Worm (Caenorhabditis elegans) whole organism, mixed stage, embryonic: ENCODE measurements around the gene pitr-5.

Experiments
- cnd-1 ChIP-seq: fragments of 200-800 bp; sonication (Bioruptor generic); optimal IDR thresholded peaks from 2 replicates; lab custom pipeline; 2018; ENCODE audit warnings: mild to moderate bottlenecking, missing genetic modification characterization, missing compliant biosample characterization
- elt-3 ChIP-seq: fragments of 150-350 bp; optimal IDR thresholded peaks from 2 replicates; lab custom pipeline; 2014; ENCODE audit warnings: missing biosample characterization, missing genetic modification characterization
- hlh-1 ChIP-seq: fragments of 150-350 bp; optimal IDR thresholded peaks from 2 replicates; lab custom pipeline; 2014; ENCODE audit warnings: missing biosample characterization, missing genetic modification reagents, missing genetic modification characterization
- lin-13 ChIP-seq: fragments of 150-350 bp; optimal IDR thresholded peaks from 2 replicates; lab custom pipeline; 2014; ENCODE audit warnings: missing biosample characterization, missing genetic modification characterization
- lsy-2 ChIP-seq: fragments of 150-350 bp; optimal IDR thresholded peaks from 2 replicates; lab custom pipeline; 2014; ENCODE audit warnings: missing biosample characterization, missing genetic modification characterization
- mab-5 ChIP-seq: fragments of 150-350 bp; optimal IDR thresholded peaks from 2 replicates; lab custom pipeline; 2014; ENCODE audit warnings: missing biosample characterization, missing genetic modification characterization
- nhr-12 ChIP-seq: fragments of 150-350 bp; optimal IDR thresholded peaks from 2 replicates; lab custom pipeline; 2014; ENCODE audit warnings: missing biosample characterization, missing genetic modification characterization
- pha-4 ChIP-seq: fragments of 150-350 bp; optimal IDR thresholded peaks from 2 replicates; lab custom pipeline; 2018; ENCODE audit warnings: missing biosample characterization, missing genetic modification reagents, missing genetic modification characterization
- unc-39 ChIP-seq: fragments of 150-350 bp; optimal IDR thresholded peaks from 2 replicates; lab custom pipeline; 2014; ENCODE audit warnings: missing biosample characterization, missing genetic modification characterization
- unc-62 ChIP-seq: fragments of 150-350 bp; optimal IDR thresholded peaks from 2 replicates; lab custom pipeline; 2014; ENCODE audit warnings: missing biosample characterization, missing genetic modification reagents, missing genetic modification characterization

DNA sequence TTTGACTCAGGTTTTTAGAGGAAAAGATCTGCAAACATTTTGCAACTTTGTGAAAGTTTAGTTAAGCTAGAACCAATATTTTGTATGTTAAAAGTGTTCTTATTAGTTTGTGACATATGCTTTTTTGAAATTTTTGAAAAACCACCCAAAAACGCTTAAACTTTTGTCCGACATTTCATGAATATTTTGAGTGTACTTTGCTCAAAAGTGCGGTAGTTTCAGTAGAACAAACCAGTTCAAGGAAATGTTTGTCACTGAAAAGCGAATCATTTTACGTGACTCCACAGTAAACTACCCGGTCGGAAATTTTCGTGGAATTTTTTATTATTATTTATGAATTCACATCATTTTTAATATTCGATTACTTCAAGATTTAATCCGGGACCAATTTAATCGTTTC, at the start of gene pitr-5:
- TF ChIP-seq unc-62 = no peak
- TF ChIP-seq cnd-1 (tag; lab: Kevin White, UChicago) = no peak
- no peak for TF ChIP-seq nhr-12
- TF ChIP-seq mab-5 (tag; lab: Kevin White, UChicago) = no peak
- no peak for TF ChIP-seq hlh-1 (tag; lab: Kevin White, UChicago)
- no peak for TF ChIP-seq lsy-2 (tag; lab: Kevin White, UChicago)
- no peak for TF ChIP-seq elt-3 (tag; lab: Kevin White, UChicago)
- no peak for TF ChIP-seq lin-13 (tag; lab: Kevin White, UChicago)
- TF ChIP-seq unc-39 (tag; lab: Kevin White, UChicago) = no peak
- TF ChIP-seq pha-4 (tag; lab: Kevin White, UChicago) = no peak
